Fruit fly (Drosophila melanogaster) whole organism, embryonic: ENCODE data around the gene dgt2.

Source experiments
- Aef1 ChIP-seq: fragments of 200-800 bp; sonication (Bioruptor generic); IDR thresholded peaks from 3 replicates; pipeline ENCODE4 v1.3.6; 2022; ENCODE audit warnings: missing biosample characterization, missing genetic modification characterization
- Atf-2 ChIP-seq: fragments of 200-800 bp; sonication (Bioruptor generic); optimal IDR thresholded peaks from 2 replicates; lab custom pipeline; 2016; ENCODE audit warnings: missing biosample characterization, missing genetic modification characterization
- CG10979 ChIP-seq: fragments of 200-800 bp; sonication (Bioruptor generic); optimal IDR thresholded peaks from 2 replicates; lab custom pipeline; 2018; ENCODE audit warnings: missing biosample characterization, mild to moderate bottlenecking, missing genetic modification characterization, moderate library complexity
- CG11085 ChIP-seq: fragments of 200-800 bp; sonication (Bioruptor generic); IDR thresholded peaks from 2 replicates; pipeline ENCODE4 v1.3.6; 2022; ENCODE audit warnings: missing biosample characterization, missing genetic modification characterization
- CG11093 ChIP-seq: fragments of 200-800 bp; sonication (Bioruptor generic); IDR thresholded peaks from 3 replicates; pipeline ENCODE4 v1.3.6; 2022; ENCODE audit warnings: missing biosample characterization, missing genetic modification characterization
- CG11723 ChIP-seq: fragments of 200-800 bp; sonication (Bioruptor generic); optimal IDR thresholded peaks from 2 replicates; lab custom pipeline; 2017; ENCODE audit warnings: missing biosample characterization, mild to moderate bottlenecking, missing genetic modification characterization
- CG12104 ChIP-seq: fragments of 200-800 bp; sonication (Bioruptor generic); optimal IDR thresholded peaks from 3 replicates; lab custom pipeline; 2016; ENCODE audit warnings: missing biosample characterization, missing genetic modification characterization
- CG12744 ChIP-seq: fragments of 200-800 bp; sonication (Bioruptor generic); optimal IDR thresholded peaks from 2 replicates; lab custom pipeline; 2016; ENCODE audit warnings: missing biosample characterization, missing genetic modification characterization
- CG13624 ChIP-seq: fragments of 200-800 bp; sonication (Bioruptor generic); optimal IDR thresholded peaks from 2 replicates; lab custom pipeline; 2016; ENCODE audit warnings: missing biosample characterization, missing genetic modification characterization
- CG13775 ChIP-seq: fragments of 200-800 bp; sonication (Bioruptor generic); optimal IDR thresholded peaks from 3 replicates; lab custom pipeline; 2017; ENCODE audit warnings: missing biosample characterization, mild to moderate bottlenecking, missing genetic modification characterization
- CG15269 ChIP-seq: fragments of 200-800 bp; sonication (Bioruptor generic); optimal IDR thresholded peaks from 2 replicates; lab custom pipeline; 2018; ENCODE audit warnings: missing biosample characterization, mild to moderate bottlenecking, missing genetic modification characterization, moderate library complexity
- CG1602 ChIP-seq: fragments of 200-800 bp; sonication (Bioruptor generic); optimal IDR thresholded peaks from 3 replicates; lab custom pipeline; 2016; ENCODE audit warnings: missing biosample characterization, missing genetic modification characterization
- CG17612 ChIP-seq: fragments of 200-800 bp; sonication (Bioruptor generic); IDR thresholded peaks from 2 replicates; pipeline ENCODE4 v1.3.6; 2022; ENCODE audit warnings: missing biosample characterization, missing genetic modification characterization
- CG17802 ChIP-seq: fragments of 200-800 bp; sonication (Bioruptor generic); optimal IDR thresholded peaks from 2 replicates; lab custom pipeline; 2018; ENCODE audit warnings: missing biosample characterization, mild to moderate bottlenecking, missing genetic modification characterization, moderate library complexity
- CG17829 ChIP-seq: fragments of 200-800 bp; optimal IDR thresholded peaks from 2 replicates; lab custom pipeline; 2019; ENCODE audit warnings: missing biosample characterization, mild to moderate bottlenecking, missing genetic modification characterization, moderate library complexity
- CG18476 ChIP-seq: fragments of 200-800 bp; sonication (Bioruptor generic); optimal IDR thresholded peaks from 2 replicates; lab custom pipeline; 2016; ENCODE audit warnings: missing biosample characterization, mild to moderate bottlenecking, missing genetic modification characterization
- CG2875 ChIP-seq: fragments of 200-800 bp; sonication (Bioruptor generic); optimal IDR thresholded peaks from 2 replicates; lab custom pipeline; 2017; ENCODE audit warnings: missing biosample characterization, mild to moderate bottlenecking, missing genetic modification characterization, missing genetic modification reagents
- CG30431 ChIP-seq: fragments of 200-800 bp; sonication (Bioruptor generic); optimal IDR thresholded peaks from 2 replicates; lab custom pipeline; 2017; ENCODE audit warnings: missing biosample characterization, missing genetic modification characterization
- CG3065 ChIP-seq: fragments of 200-800 bp; sonication (Bioruptor generic); optimal IDR thresholded peaks from 2 replicates; lab custom pipeline; 2016; ENCODE audit warnings: missing biosample characterization, missing genetic modification characterization
- CG31365 ChIP-seq: fragments of 200-800 bp; sonication (Bioruptor generic); optimal IDR thresholded peaks from 2 replicates; lab custom pipeline; 2018; ENCODE audit warnings: missing biosample characterization, mild to moderate bottlenecking, missing genetic modification characterization
- CG42726 ChIP-seq: fragments of 200-800 bp; sonication (Bioruptor generic); IDR thresholded peaks from 2 replicates; pipeline ENCODE4 v1.3.6; 2022; ENCODE audit warnings: missing biosample characterization, missing genetic modification characterization; ENCODE audit not compliant: partially characterized antibody
- CG4820 ChIP-seq: fragments of 200-800 bp; sonication (Bioruptor generic); optimal IDR thresholded peaks from 3 replicates; lab custom pipeline; 2016; ENCODE audit warnings: missing biosample characterization, missing genetic modification characterization
- CG8281 ChIP-seq: fragments of 200-800 bp; sonication (Bioruptor generic); optimal IDR thresholded peaks from 2 replicates; lab custom pipeline; 2018; ENCODE audit warnings: missing biosample characterization, mild to moderate bottlenecking, missing genetic modification characterization, moderate library complexity
- Doc3 ChIP-seq: fragments of 200-800 bp; sonication (Bioruptor generic); IDR thresholded peaks from 3 replicates; pipeline ENCODE4 v1.3.6; 2022; ENCODE audit warnings: missing biosample characterization, missing genetic modification characterization; ENCODE audit not compliant: partially characterized antibody
- Elba2 ChIP-seq: fragments of 200-800 bp; sonication (Bioruptor generic); optimal IDR thresholded peaks from 3 replicates; lab custom pipeline; 2016; ENCODE audit warnings: missing biosample characterization, missing genetic modification characterization
- Fer2 ChIP-seq: fragments of 200-800 bp; sonication (Bioruptor generic); optimal IDR thresholded peaks from 2 replicates; lab custom pipeline; 2018; ENCODE audit warnings: missing biosample characterization, mild to moderate bottlenecking, missing genetic modification characterization, moderate library complexity
- GATAe ChIP-seq: fragments of 200-800 bp; sonication (Bioruptor generic); conservative IDR thresholded peaks from 2 replicates; pipeline ENCODE4 v1.3.6; 2022; ENCODE audit warnings: missing biosample characterization, missing genetic modification characterization
- HLHmδ ChIP-seq: fragments of 200-800 bp; sonication (Bioruptor generic); optimal IDR thresholded peaks from 2 replicates; lab custom pipeline; 2018; ENCODE audit warnings: missing biosample characterization, mild to moderate bottlenecking, missing genetic modification characterization, moderate library complexity
- MESR4 ChIP-seq: fragments of 200-800 bp; sonication (Bioruptor generic); optimal IDR thresholded peaks from 2 replicates; lab custom pipeline; 2018; ENCODE audit warnings: missing biosample characterization, mild to moderate bottlenecking, missing genetic modification characterization, moderate library complexity
- Med ChIP-seq: fragments of 200-800 bp; sonication (Bioruptor generic); peaks from one replicate; lab custom pipeline; 2016; ENCODE audit warnings: missing biosample characterization, missing genetic modification characterization, mild to moderate bottlenecking, inconsistent platforms, moderate library complexity
- Meics ChIP-seq: fragments of 200-800 bp; sonication (Bioruptor generic); optimal IDR thresholded peaks from 2 replicates; lab custom pipeline; 2017; ENCODE audit warnings: missing biosample characterization, mild to moderate bottlenecking, missing genetic modification characterization
- Myb ChIP-seq: fragments of 200-800 bp; sonication (Bioruptor generic); optimal IDR thresholded peaks from 2 replicates; lab custom pipeline; 2016; ENCODE audit warnings: missing biosample characterization, missing genetic modification characterization
- NFAT ChIP-seq: fragments of 200-800 bp; sonication (Bioruptor generic); IDR thresholded peaks from 2 replicates; pipeline ENCODE4 v1.3.6; 2022; ENCODE audit warnings: missing biosample characterization, missing genetic modification characterization
- Optix ChIP-seq: fragments of 200-800 bp; sonication (Bioruptor generic); IDR thresholded peaks from 3 replicates; pipeline ENCODE4 v1.3.6; 2022; ENCODE audit warnings: missing biosample characterization, missing genetic modification characterization
- Sin3A ChIP-seq: fragments of >200 bp; optimal IDR thresholded peaks from 2 replicates; lab custom pipeline; 2018
- Sry-β ChIP-seq: fragments of 200-800 bp; sonication (Bioruptor generic); optimal IDR thresholded peaks from 2 replicates; lab custom pipeline; 2018; ENCODE audit warnings: missing biosample characterization, mild to moderate bottlenecking, missing genetic modification characterization, moderate library complexity
- Trl ChIP-seq, 3 experiments: fragments of >200 bp in 2 of 3; fragments of 200-800 bp in 1 of 3; sonication (Bioruptor generic) in 1 of 3; optimal IDR thresholded peaks; 2 replicates in 1 of 3; 3 replicates in 2 of 3; lab custom pipeline; 2016 to 2017; ENCODE audit warnings: missing biosample characterization in 1 of 3, missing genetic modification characterization in 1 of 3
- aop ChIP-seq: fragments of 200-800 bp; sonication (Bioruptor generic); IDR thresholded peaks from 2 replicates; pipeline ENCODE4 v1.3.6; 2022; ENCODE audit warnings: missing biosample characterization, missing genetic modification characterization
- bcd ChIP-seq: fragments of 200-800 bp; sonication (Bioruptor generic); optimal IDR thresholded peaks from 2 replicates; lab custom pipeline; 2017; ENCODE audit warnings: missing biosample characterization, mild to moderate bottlenecking, missing genetic modification characterization
- bowl ChIP-seq: fragments of 200-800 bp; sonication (Bioruptor generic); IDR thresholded peaks from 2 replicates; pipeline ENCODE4 v1.3.6; 2022; ENCODE audit warnings: missing biosample characterization, missing genetic modification characterization
- br ChIP-seq: fragments of >200 bp; optimal IDR thresholded peaks from 2 replicates; lab custom pipeline; 2017
- corto ChIP-seq: fragments of 200-800 bp; sonication (Bioruptor generic); optimal IDR thresholded peaks from 2 replicates; lab custom pipeline; 2016; ENCODE audit warnings: missing biosample characterization, mild to moderate bottlenecking, missing genetic modification characterization, moderate library complexity
- dysf ChIP-seq: fragments of 200-800 bp; sonication (Bioruptor generic); IDR thresholded peaks from 3 replicates; pipeline ENCODE4 v1.3.6; 2022; ENCODE audit warnings: missing biosample characterization, missing genetic modification characterization
- ems ChIP-seq: fragments of 200-800 bp; sonication (Bioruptor generic); optimal IDR thresholded peaks from 3 replicates; lab custom pipeline; 2016; ENCODE audit warnings: missing biosample characterization, missing genetic modification characterization
- eyg ChIP-seq: fragments of 200-800 bp; sonication (Bioruptor generic); optimal IDR thresholded peaks from 3 replicates; lab custom pipeline; 2016; ENCODE audit warnings: missing biosample characterization, missing genetic modification characterization
- fd64A ChIP-seq: fragments of 200-800 bp; sonication (Bioruptor generic); optimal IDR thresholded peaks from 3 replicates; lab custom pipeline; 2018; ENCODE audit warnings: missing biosample characterization, mild to moderate bottlenecking, missing genetic modification characterization
- kni ChIP-seq: fragments of 200-800 bp; sonication (Bioruptor generic); optimal IDR thresholded peaks from 3 replicates; lab custom pipeline; 2017; ENCODE audit warnings: mild to moderate bottlenecking, missing biosample characterization, missing genetic modification reagents, missing genetic modification characterization
- onecut ChIP-seq: fragments of 200-800 bp; sonication (Bioruptor generic); IDR thresholded peaks from 2 replicates; pipeline ENCODE4 v1.3.6; 2022; ENCODE audit warnings: missing biosample characterization, missing genetic modification characterization
- p53 ChIP-seq: fragments of 200-800 bp; sonication (Bioruptor generic); optimal IDR thresholded peaks from 2 replicates; lab custom pipeline; 2016; ENCODE audit warnings: missing biosample characterization, missing genetic modification characterization
- tap ChIP-seq: fragments of 200-800 bp; optimal IDR thresholded peaks from 3 replicates; lab custom pipeline; 2019; ENCODE audit warnings: missing biosample characterization, mild to moderate bottlenecking, missing genetic modification characterization, moderate library complexity
- tna ChIP-seq: fragments of 200-800 bp; sonication (Bioruptor generic); IDR thresholded peaks from 2 replicates; pipeline ENCODE4 v1.3.6; 2022; ENCODE audit warnings: missing biosample characterization, missing genetic modification characterization; ENCODE audit not compliant: partially characterized antibody
- trem ChIP-seq: fragments of 200-800 bp; optimal IDR thresholded peaks from 3 replicates; lab custom pipeline; 2019; ENCODE audit warnings: missing biosample characterization, mild to moderate bottlenecking, missing genetic modification characterization, moderate library complexity

The dgt2 gene

DNA sequence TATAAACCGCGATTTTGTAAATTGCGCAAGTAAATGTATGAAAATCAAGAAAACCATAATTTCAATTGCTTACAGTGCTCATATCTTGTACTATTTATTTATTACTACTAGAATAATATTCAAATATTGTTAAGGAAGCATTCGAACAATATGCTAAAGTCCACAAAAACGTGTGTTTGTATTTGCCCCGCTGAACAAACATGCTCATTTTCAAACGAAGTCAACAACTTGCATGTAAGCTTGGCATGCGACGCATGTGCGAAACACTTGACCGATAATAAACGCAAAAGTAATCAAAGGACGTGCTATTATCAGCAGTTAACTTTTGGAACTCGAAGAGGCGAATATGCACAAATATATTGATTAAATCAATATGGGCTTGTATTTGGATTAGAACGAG, 31.5 kb downstream of the dgt2 start (continued):
- TF ChIP-seq Med (GFP tag; lab: Kevin White, UChicago) (peak; percentile 94), CG12744 (GFP tag; lab: Kevin White, UChicago) (peak; percentile 62), onecut (GFP tag; lab: Robert Waterston, UW) (no peak; the same call in 1 of the 2 replicates), CG30431 (GFP tag; lab: Kevin White, UChicago) (no peak), ems (GFP tag; lab: Kevin White, UChicago) (no peak), fd64A (GFP tag; lab: Kevin White, UChicago) (peak; percentile 84), Sin3A (no peak), bowl (no peak), aop (GFP tag; lab: Robert Waterston, UW) (no peak), dysf (GFP tag; lab: Robert Waterston, UW) (peak; percentile 47; the same call in 2 of the 3 replicates), Doc3 (no peak), CG31365 (peak; percentile 1), CG12104 (GFP tag; lab: Kevin White, UChicago) (peak; percentile 32), CG17612 (no peak), CG4820 (GFP tag; lab: Kevin White, UChicago) (no peak), Trl (optimal IDR thresholded peaks at IDR 0.05; lab: Kevin White, UChicago) (no peak), Trl (GFP tag; optimal IDR thresholded peaks at IDR 0.05; lab: Kevin White, UChicago) (peak; percentile 61), Myb (GFP tag; lab: Kevin White, UChicago) (no peak), Sry-β (GFP tag; lab: Kevin White, UChicago) (no peak), CG11723 (GFP tag; lab: Kevin White, UChicago) (peak; percentile 42), MESR4 (GFP tag; lab: Kevin White, UChicago) (no peak), Fer2 (tag; lab: Kevin White, UChicago) (peak; percentile 0), CG18476 (peak; percentile 56), kni (GFP tag; lab: Kevin White, UChicago) (peak; percentile 31), Meics (peak; percentile 60), trem (tag; lab: Kevin White, UChicago) (no peak), CG10979 (peak; percentile 8), br (lab: Kevin White, UChicago) (no peak), CG15269 (tag; lab: Kevin White, UChicago) (peak; percentile 63), Atf-2 (GFP tag; lab: Kevin White, UChicago) (no peak), CG42726 (GFP tag; lab: Robert Waterston, UW) (no peak), p53 (GFP tag; lab: Kevin White, UChicago) (no peak), CG11093 (GFP tag; lab: Robert Waterston, UW) (no peak), tap (tag; lab: Kevin White, UChicago) (peak; percentile 41), Aef1 (GFP tag; lab: Robert Waterston, UW) (no peak), CG8281 (peak; percentile 33), Optix (GFP tag; lab: Robert Waterston, UW) (no peak), CG13775 (peak; percentile 26), CG3065 (peak; percentile 40), corto (GFP tag; lab: Kevin White, UChicago) (no peak), CG17802 (peak; percentile 15), tna (no peak), GATAe (no peak), CG13624 (GFP tag; lab: Kevin White, UChicago) (no peak), Elba2 (GFP tag; lab: Kevin White, UChicago) (no peak), eyg (GFP tag; lab: Kevin White, UChicago) (no peak), bcd (GFP tag; lab: Kevin White, UChicago) (peak; percentile 34), CG1602 (GFP tag; lab: Kevin White, UChicago) (peak; percentile 22), CG2875 (peak; percentile 88), HLHmδ (GFP tag; lab: Kevin White, UChicago) (peak; percentile 52), NFAT (no peak), CG11085 (GFP tag; lab: Robert Waterston, UW) (no peak), CG17829 (no peak)
